Worm (Caenorhabditis elegans) whole organism, L4 larva: ENCODE results near the gene H40L08.3.

Experiments used
- ama-1 ChIP-seq: fragments of 150-350 bp; optimal IDR thresholded peaks from 2 replicates; lab custom pipeline; 2014; ENCODE audit warnings: inconsistent platforms, mixed read lengths
- ceh-28 ChIP-seq: fragments of 150-350 bp; optimal IDR thresholded peaks from 2 replicates; lab custom pipeline; 2014; ENCODE audit warnings: missing biosample characterization, missing genetic modification reagents, missing genetic modification characterization
- ces-1 ChIP-seq: fragments of 150-350 bp; sonication (generic microtip); optimal IDR thresholded peaks from 4 replicates; lab custom pipeline; 2014; ENCODE audit warnings: missing biosample characterization, missing genetic modification reagents, missing genetic modification characterization
- daf-12 ChIP-seq: fragments of 150-350 bp; optimal IDR thresholded peaks from 2 replicates; lab custom pipeline; 2014; ENCODE audit warnings: missing biosample characterization, missing genetic modification reagents, missing genetic modification characterization
- egl-27 ChIP-seq: sonication (generic microtip); optimal IDR thresholded peaks from 3 replicates; lab custom pipeline; 2017; ENCODE audit warnings: missing biosample characterization, missing genetic modification reagents, missing genetic modification characterization
- lsy-2 ChIP-seq, 2 experiments: fragments of 150-350 bp in 1 of 2; sonication (generic microtip) in 1 of 2; optimal IDR thresholded peaks; 2 replicates each; lab custom pipeline; 2014 to 2017; ENCODE audit warnings: missing biosample characterization in 2 of 2, missing genetic modification characterization in 2 of 2
- mdl-1 ChIP-seq, 2 experiments: fragments of 150-350 bp in 1 of 2; sonication (generic microtip) in 1 of 2; optimal IDR thresholded peaks; 2 replicates each; lab custom pipeline; 2014 to 2017; ENCODE audit warnings: missing biosample characterization in 2 of 2, missing genetic modification characterization in 2 of 2
- set-16 ChIP-seq: fragments of 200-800 bp; sonication (Bioruptor generic); IDR thresholded peaks from 2 replicates; pipeline ENCODE4 v1.3.6; 2022; ENCODE audit warnings: missing genetic modification reagents, missing genetic modification characterization, missing compliant biosample characterization
- snpc-4 ChIP-seq: fragments of 150-350 bp; optimal IDR thresholded peaks from 2 replicates; lab custom pipeline; 2014; ENCODE audit warnings: missing biosample characterization, missing genetic modification characterization

- TF ChIP-seq ceh-28 (tag; lab: Kevin White, UChicago), result no peak
- TF ChIP-seq set-16, result no peak
- TF ChIP-seq mdl-1 (tag; optimal IDR thresholded peaks at IDR 0.05; lab: Kevin White, UChicago), result no peak
- no peak for TF ChIP-seq snpc-4 (tag; lab: Kevin White, UChicago)
- TF ChIP-seq ces-1 (GFP tag; lab: Kevin White, UChicago), result no peak
- no peak for TF ChIP-seq daf-12 (tag; lab: Kevin White, UChicago)
- no peak for TF ChIP-seq lsy-2 (tag; optimal IDR thresholded peaks at IDR 0.05; lab: Kevin White, UChicago)
- no peak for TF ChIP-seq egl-27 (tag; lab: Kevin White, UChicago)
- no peak for TF ChIP-seq ama-1 (lab: Kevin White, UChicago)
Measured at ce11 chrX:15060303-15060702, 15.6 kb downstream of the H40L08.3 start, which contains the start of gene fbxa-96.
